Worm (Caenorhabditis elegans): ENCODE results near the gene F09A5.3.

The F09A5.3 gene

DNA sequence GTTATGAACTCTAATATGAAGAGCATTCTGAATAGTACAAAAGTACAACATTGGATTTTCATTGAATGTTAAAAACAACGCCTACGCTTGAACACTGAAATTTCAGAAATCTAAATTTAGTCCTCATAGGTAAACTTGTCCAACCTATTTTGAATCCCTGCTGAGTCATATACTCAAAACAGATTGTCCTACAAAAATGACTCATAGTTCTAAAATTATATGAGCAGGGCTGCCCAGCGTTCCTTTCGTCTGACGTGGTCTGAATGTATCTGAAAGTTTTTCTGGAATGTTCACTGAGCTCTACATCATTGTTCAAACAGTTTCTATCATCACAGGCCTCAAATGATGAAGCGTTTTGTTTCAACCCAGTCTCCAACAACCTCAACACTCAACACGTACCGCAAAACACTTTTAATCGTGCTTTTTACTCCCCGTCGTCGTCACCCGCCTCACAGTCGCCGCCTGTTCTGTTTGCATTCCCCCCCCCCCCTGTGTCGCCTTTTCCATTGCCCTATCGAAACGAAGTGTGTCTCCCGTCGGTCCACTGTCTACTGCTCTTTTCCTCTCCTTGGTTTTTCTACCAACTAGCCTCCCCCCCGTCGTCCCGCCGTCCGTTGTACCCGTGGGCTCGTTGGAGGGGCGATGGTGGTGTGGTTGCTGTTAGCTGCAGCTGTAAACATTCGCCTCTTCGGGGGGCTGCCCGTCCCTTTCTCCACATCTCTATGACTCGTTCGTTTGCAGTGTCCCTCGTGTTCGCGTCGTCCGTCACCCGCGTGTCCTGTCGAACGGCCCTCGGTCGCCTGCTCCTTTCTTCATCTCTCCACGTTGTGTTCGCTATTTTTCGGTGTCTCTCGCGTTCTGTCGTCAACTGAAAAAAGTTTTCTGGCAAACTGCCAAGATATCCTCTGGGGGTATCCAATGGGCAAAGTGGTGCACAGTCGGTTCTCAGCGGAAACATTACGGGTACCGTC lies 2.6 kb downstream of the F09A5.3 start:
- TF ChIP-seq nhr-237 (tag; optimal IDR thresholded peaks at IDR 0.05) (no peak), bed-3 (GFP tag; optimal IDR thresholded peaks at IDR 0.05) (no peak), unc-120 (tag; optimal IDR thresholded peaks at IDR 0.05; ENCODE audit: poor library complexity, severe bottlenecking) (peak; percentile 66), pha-4 (tag; optimal IDR thresholded peaks at IDR 0.05) (peak; percentile 37), elt-1 (tag; optimal IDR thresholded peaks at IDR 0.05; ENCODE audit: borderline replicate concordance, insufficient read depth) (peak; percentile 25), nhr-2 (tag; optimal IDR thresholded peaks at IDR 0.05) (peak; percentile 0), nhr-12 (tag; optimal IDR thresholded peaks at IDR 0.05) (peak; percentile 49), snpc-4 (tag; optimal IDR thresholded peaks at IDR 0.05) (no peak), tbx-8 (GFP tag; optimal IDR thresholded peaks at IDR 0.05) (no peak), sem-2 (GFP tag; optimal IDR thresholded peaks at IDR 0.05) (no peak), ces-1 (GFP tag; optimal IDR thresholded peaks at IDR 0.05) (no peak), ceh-83 (GFP tag; optimal IDR thresholded peaks at IDR 0.05) (no peak), mep-1 (tag; optimal IDR thresholded peaks at IDR 0.05) (peak; percentile 25), ham-2 (GFP tag; optimal IDR thresholded peaks at IDR 0.05) (peak; percentile 94), lsy-2 (tag; optimal IDR thresholded peaks at IDR 0.05) (no peak), mls-2 (tag; optimal IDR thresholded peaks at IDR 0.05) (peak; percentile 60), lin-13 (tag; optimal IDR thresholded peaks at IDR 0.05) (peak; percentile 51), unc-62 (GFP tag; optimal IDR thresholded peaks at IDR 0.05) (peak; percentile 70), lin-32 (GFP tag; optimal IDR thresholded peaks at IDR 0.05) (peak; percentile 31), unc-39 (tag; optimal IDR thresholded peaks at IDR 0.05) (no peak), mab-5 (tag; optimal IDR thresholded peaks at IDR 0.05) (no peak), sptf-1 (tag; optimal IDR thresholded peaks at IDR 0.05) (peak; percentile 62), blmp-1 (tag; optimal IDR thresholded peaks at IDR 0.05) (no peak), ztf-11 (tag; optimal IDR thresholded peaks at IDR 0.05) (peak; percentile 39), ceh-43 (GFP tag; optimal IDR thresholded peaks at IDR 0.05) (no peak), ceh-39 (tag; optimal IDR thresholded peaks at IDR 0.05) (no peak), M03D4.4 (tag; optimal IDR thresholded peaks at IDR 0.05) (peak; percentile 81), elt-3 (tag; optimal IDR thresholded peaks at IDR 0.05) (no peak), hlh-1 (tag; optimal IDR thresholded peaks at IDR 0.05) (peak; percentile 60), zip-8 (tag; optimal IDR thresholded peaks at IDR 0.05) (no peak), nhr-28 (tag; optimal IDR thresholded peaks at IDR 0.05) (no peak), cnd-1 (tag; optimal IDR thresholded peaks at IDR 0.05) (peak; percentile 53), flh-1 (GFP tag; optimal IDR thresholded peaks at IDR 0.05) (no peak), drap-1 (GFP tag; optimal IDR thresholded peaks at IDR 0.05) (peak; percentile 69), nhr-76 (tag; optimal IDR thresholded peaks at IDR 0.05) (no peak)

DNA sequence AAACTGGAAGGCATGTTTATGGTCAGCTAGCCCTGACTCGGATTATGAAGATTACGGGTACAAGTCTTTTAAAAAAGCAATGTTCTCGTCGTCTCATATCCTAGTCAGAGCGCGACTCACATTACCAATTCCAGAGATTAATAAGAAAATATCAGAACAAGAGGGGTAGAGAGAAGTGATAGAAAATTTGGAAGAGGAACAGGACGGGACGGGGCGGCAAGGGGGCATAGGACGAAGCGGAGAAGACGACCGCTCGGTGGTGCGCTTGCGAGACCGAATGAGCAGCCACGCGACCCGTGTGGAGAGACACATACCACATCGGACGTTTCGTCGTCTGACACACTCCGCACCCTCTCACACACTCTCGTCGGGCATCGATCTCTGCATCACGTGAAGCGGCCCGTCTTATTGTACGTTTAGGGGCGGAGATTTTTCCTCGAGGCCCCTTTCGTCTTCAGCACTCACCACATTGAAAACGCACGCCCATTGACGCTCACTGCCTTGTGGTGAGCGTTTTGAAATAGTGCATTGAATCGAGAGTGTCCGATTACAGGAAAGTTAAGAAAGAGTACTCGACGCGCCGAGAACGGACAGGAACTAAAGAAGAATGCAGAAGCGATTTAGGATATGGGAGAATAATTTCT lies 3.7 kb downstream of the F09A5.3 start:
- TF ChIP-seq ceh-83 (GFP tag; optimal IDR thresholded peaks at IDR 0.05) (peak; percentile 60), nhr-2 (tag; optimal IDR thresholded peaks at IDR 0.05) (peak; percentile 75), sptf-1 (tag; optimal IDR thresholded peaks at IDR 0.05) (peak; percentile 81), pha-4 (tag; optimal IDR thresholded peaks at IDR 0.05) (peak; percentile 81), ceh-39 (tag; optimal IDR thresholded peaks at IDR 0.05) (no peak), lin-32 (GFP tag; optimal IDR thresholded peaks at IDR 0.05) (peak; percentile 29), ztf-11 (tag; optimal IDR thresholded peaks at IDR 0.05) (peak; percentile 86), mep-1 (tag; optimal IDR thresholded peaks at IDR 0.05) (peak; percentile 57), sem-2 (GFP tag; optimal IDR thresholded peaks at IDR 0.05) (peak; percentile 45), snpc-4 (tag; optimal IDR thresholded peaks at IDR 0.05) (no peak), blmp-1 (tag; optimal IDR thresholded peaks at IDR 0.05) (no peak), nhr-28 (tag; optimal IDR thresholded peaks at IDR 0.05) (no peak), nhr-237 (tag; optimal IDR thresholded peaks at IDR 0.05) (peak; percentile 65), unc-62 (GFP tag; optimal IDR thresholded peaks at IDR 0.05) (peak; percentile 88), elt-3 (tag; optimal IDR thresholded peaks at IDR 0.05) (peak; percentile 39), lin-13 (tag; optimal IDR thresholded peaks at IDR 0.05) (peak; percentile 64), M03D4.4 (tag; optimal IDR thresholded peaks at IDR 0.05) (peak; percentile 63), mls-2 (tag; optimal IDR thresholded peaks at IDR 0.05) (peak; percentile 81), lsy-2 (tag; optimal IDR thresholded peaks at IDR 0.05) (peak; percentile 72), flh-1 (GFP tag; optimal IDR thresholded peaks at IDR 0.05) (no peak), unc-120 (tag; optimal IDR thresholded peaks at IDR 0.05; ENCODE audit: poor library complexity, severe bottlenecking) (peak; percentile 99), elt-1 (tag; optimal IDR thresholded peaks at IDR 0.05; ENCODE audit: borderline replicate concordance, insufficient read depth) (peak; percentile 47), ceh-43 (GFP tag; optimal IDR thresholded peaks at IDR 0.05) (peak; percentile 46), cnd-1 (tag; optimal IDR thresholded peaks at IDR 0.05) (peak; percentile 69), nhr-12 (tag; optimal IDR thresholded peaks at IDR 0.05) (no peak), zip-8 (tag; optimal IDR thresholded peaks at IDR 0.05) (no peak), tbx-8 (GFP tag; optimal IDR thresholded peaks at IDR 0.05) (peak; percentile 33), hlh-1 (tag; optimal IDR thresholded peaks at IDR 0.05) (peak; percentile 65), ces-1 (GFP tag; optimal IDR thresholded peaks at IDR 0.05) (peak; percentile 62), unc-39 (tag; optimal IDR thresholded peaks at IDR 0.05) (peak; percentile 74), ham-2 (GFP tag; optimal IDR thresholded peaks at IDR 0.05) (peak; percentile 82), drap-1 (GFP tag; optimal IDR thresholded peaks at IDR 0.05) (peak; percentile 41), nhr-76 (tag; optimal IDR thresholded peaks at IDR 0.05) (no peak), bed-3 (GFP tag; optimal IDR thresholded peaks at IDR 0.05) (peak; percentile 47), mab-5 (tag; optimal IDR thresholded peaks at IDR 0.05) (no peak)
